Worm (Caenorhabditis elegans) whole organism, L1 larva: ENCODE data around the gene C06E4.1.

Source experiments
- ama-1 ChIP-seq: fragments of 150-350 bp; optimal IDR thresholded peaks from 2 replicates; lab custom pipeline; 2014
- ces-1 ChIP-seq: fragments of 150-350 bp; optimal IDR thresholded peaks from 2 replicates; lab custom pipeline; 2014; ENCODE audit warnings: missing biosample characterization, missing genetic modification reagents, missing genetic modification characterization
- fkh-10 ChIP-seq: sonication (generic microtip); optimal IDR thresholded peaks from 2 replicates; lab custom pipeline; 2017; ENCODE audit warnings: missing biosample characterization, missing genetic modification reagents, missing genetic modification characterization
- fkh-4 ChIP-seq: sonication (generic microtip); optimal IDR thresholded peaks from 2 replicates; lab custom pipeline; 2016; ENCODE audit warnings: missing compliant biosample characterization, missing genetic modification characterization, borderline replicate concordance
- fos-1 ChIP-seq: fragments of 150-350 bp; optimal IDR thresholded peaks from 2 replicates; lab custom pipeline; 2014; ENCODE audit warnings: missing biosample characterization, missing genetic modification characterization
- lin-15B ChIP-seq: fragments of 150-350 bp; sonication (generic microtip); optimal IDR thresholded peaks from 3 replicates; lab custom pipeline; 2014; ENCODE audit warnings: missing biosample characterization, missing genetic modification characterization
- mdl-1 ChIP-seq, 2 experiments: fragments of 150-350 bp; optimal IDR thresholded peaks; 2 replicates each; lab custom pipeline; 2014 to 2017; ENCODE audit warnings: missing biosample characterization in 2 of 2, missing genetic modification characterization in 2 of 2, inconsistent platforms in 1 of 2
- snu-23 ChIP-seq: sonication (generic microtip); optimal IDR thresholded peaks from 2 replicates; lab custom pipeline; 2016; ENCODE audit warnings: missing genetic modification characterization, missing compliant biosample characterization
- unc-62 ChIP-seq: fragments of 150-350 bp; optimal IDR thresholded peaks from 2 replicates; lab custom pipeline; 2014; ENCODE audit warnings: missing biosample characterization, missing genetic modification reagents, missing genetic modification characterization

ce11 chrIV:7240564-7240963 is 42.5 kb upstream of the C06E4.1 start:
- TF ChIP-seq mdl-1 (tag; optimal IDR thresholded peaks at IDR 0.05; lab: Kevin White, UChicago) (no peak), unc-62 (GFP tag; lab: Kevin White, UChicago) (no peak), fkh-10 (GFP tag; lab: Kevin White, UChicago) (no peak), fkh-4 (tag; lab: Kevin White, UChicago) (no peak), fos-1 (tag; lab: Kevin White, UChicago) (no peak), ama-1 (lab: Kevin White, UChicago) (no peak), ces-1 (GFP tag; lab: Kevin White, UChicago) (no peak), snu-23 (GFP tag; lab: Kevin White, UChicago) (no peak), lin-15B (tag; lab: Kevin White, UChicago) (no peak)
